Fruit fly (Drosophila melanogaster): ENCODE results near the gene Met.

The Met gene

DNA sequence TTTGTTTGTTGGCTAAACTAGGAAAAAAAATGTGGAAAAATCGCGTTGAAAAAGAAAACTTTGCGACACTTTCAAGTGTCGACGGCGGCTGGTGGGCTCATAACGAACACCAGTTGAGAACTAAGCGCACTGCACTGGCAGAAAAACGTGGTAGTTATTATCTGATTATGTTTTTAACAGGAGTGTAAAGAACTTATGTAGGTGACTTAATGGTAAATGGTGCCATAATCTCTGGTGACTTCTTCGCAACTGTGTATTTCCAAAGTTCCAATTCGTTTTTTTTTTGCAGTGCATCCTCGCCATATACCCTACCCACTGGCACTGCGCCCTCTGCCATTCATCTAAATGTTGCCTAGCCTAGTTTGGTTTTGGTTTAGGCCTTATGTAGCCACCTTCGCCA, 37.1 kb downstream of the Met start (continued):
- no peak for TF ChIP-seq hkb (optimal IDR thresholded peaks at IDR 0.05)
- no peak for TF ChIP-seq hkb (GFP tag; IDR thresholded peaks at IDR 0.05)
- no peak for TF ChIP-seq CG10959 (GFP tag; IDR thresholded peaks at IDR 0.05)
- TF ChIP-seq tup (GFP tag; optimal IDR thresholded peaks at IDR 0.05): no peak
- peak; percentile 57 for TF ChIP-seq lmd (GFP tag; IDR thresholded peaks at IDR 0.05)
- no peak for TF ChIP-seq chn (GFP tag; optimal IDR thresholded peaks at IDR 0.05)
- TF ChIP-seq pros (GFP tag; optimal IDR thresholded peaks at IDR 0.05): no peak
- TF ChIP-seq CG7786 (GFP tag; optimal IDR thresholded peaks at IDR 0.05): no peak
- TF ChIP-seq hb (GFP tag; IDR thresholded peaks at IDR 0.05; ENCODE audit: partially characterized antibody): no peak
- no peak for TF ChIP-seq CG7271 (tag; optimal IDR thresholded peaks at IDR 0.05)
- no peak for TF ChIP-seq Hand (GFP tag; optimal IDR thresholded peaks at IDR 0.05)
- TF ChIP-seq Hr39 (optimal IDR thresholded peaks at IDR 0.05): no peak
- peak in 1 of 2 experiments; percentile 33 for TF ChIP-seq Hr51 (GFP tag; optimal IDR thresholded peaks at IDR 0.05)
- no peak for TF ChIP-seq lbe (GFP tag; optimal IDR thresholded peaks at IDR 0.05)
- TF ChIP-seq GATAe (GFP tag; conservative IDR thresholded peaks at IDR 0.05): no peak
- TF ChIP-seq H15 (GFP tag; IDR thresholded peaks at IDR 0.05): no peak
- peak; percentile 23; the same call in 1 of the 2 replicates for TF ChIP-seq CG14441 (GFP tag; IDR thresholded peaks at IDR 0.05)
- no peak for TF ChIP-seq h (optimal IDR thresholded peaks at IDR 0.05)
- TF ChIP-seq CG13775 (GFP tag; optimal IDR thresholded peaks at IDR 0.05): no peak
- TF ChIP-seq NK7.1 (GFP tag; optimal IDR thresholded peaks at IDR 0.05): no peak
- TF ChIP-seq CG12769 (tag; optimal IDR thresholded peaks at IDR 0.05): peak; percentile 21
- TF ChIP-seq Hmr (GFP tag; optimal IDR thresholded peaks at IDR 0.05): no peak
- TF ChIP-seq chif (GFP tag; optimal IDR thresholded peaks at IDR 0.05): peak; percentile 12 to 47
- peak; percentile 29 for TF ChIP-seq phol (tag; optimal IDR thresholded peaks at IDR 0.05)
- no peak for TF ChIP-seq B-H2 (GFP tag; optimal IDR thresholded peaks at IDR 0.05)
- no peak for TF ChIP-seq CG8478 (optimal IDR thresholded peaks at IDR 0.05)
- peak; percentile 13 for TF ChIP-seq jumu (GFP tag; optimal IDR thresholded peaks at IDR 0.05)
- TF ChIP-seq CG7963 (GFP tag; IDR thresholded peaks at IDR 0.05; ENCODE audit: partially characterized antibody): no peak
- no peak for TF ChIP-seq Atf6 (GFP tag; IDR thresholded peaks at IDR 0.05)
- TF ChIP-seq Mrtf (GFP tag; IDR thresholded peaks at IDR 0.05): no peak
- no peak for TF ChIP-seq CG12744 (GFP tag; optimal IDR thresholded peaks at IDR 0.05)
- no peak for TF ChIP-seq CG11085 (GFP tag; IDR thresholded peaks at IDR 0.05)
- TF ChIP-seq CG12104 (GFP tag; optimal IDR thresholded peaks at IDR 0.05): no peak
- TF ChIP-seq Kr (GFP tag; optimal IDR thresholded peaks at IDR 0.05): no peak
- no peak for TF ChIP-seq Poxn (GFP tag; IDR thresholded peaks at IDR 0.05)
- TF ChIP-seq CG10979 (tag; optimal IDR thresholded peaks at IDR 0.05): peak; percentile 25
- TF ChIP-seq CG17612 (GFP tag; IDR thresholded peaks at IDR 0.05): no peak
- no peak for TF ChIP-seq CG1233 (GFP tag; optimal IDR thresholded peaks at IDR 0.05)
- TF ChIP-seq E2f1 (GFP tag; IDR thresholded peaks at IDR 0.05): peak; percentile 37; the same call in 1 of the 2 replicates
- no peak for TF ChIP-seq gcm (GFP tag; optimal IDR thresholded peaks at IDR 0.05)
- TF ChIP-seq Med (GFP tag): peak; percentile 80
- no peak for TF ChIP-seq danr (GFP tag; IDR thresholded peaks at IDR 0.05)
- TF ChIP-seq crp (GFP tag; optimal IDR thresholded peaks at IDR 0.05): no peak
- no peak for TF ChIP-seq HHEX (GFP tag; optimal IDR thresholded peaks at IDR 0.05)
- TF ChIP-seq pnt (GFP tag; optimal IDR thresholded peaks at IDR 0.05): no peak
- no peak for TF ChIP-seq CG9797 (GFP tag; optimal IDR thresholded peaks at IDR 0.05)
- TF ChIP-seq B-H1 (GFP tag; IDR thresholded peaks at IDR 0.05): no peak
- no peak for TF ChIP-seq tgo (GFP tag; IDR thresholded peaks at IDR 0.05)
- no peak for TF ChIP-seq CG6854 (GFP tag; optimal IDR thresholded peaks at IDR 0.05)
- no peak for TF ChIP-seq HLHmδ (GFP tag; optimal IDR thresholded peaks at IDR 0.05)
- TF ChIP-seq tio (GFP tag; optimal IDR thresholded peaks at IDR 0.05): peak; percentile 14
- no peak for TF ChIP-seq CG11695 (GFP tag; IDR thresholded peaks at IDR 0.05)
- TF ChIP-seq CG31388 (GFP tag; optimal IDR thresholded peaks at IDR 0.05): no peak
